Worm (Caenorhabditis elegans): ENCODE data around the gene Y49A10A.2.

The Y49A10A.2 gene

DNA sequence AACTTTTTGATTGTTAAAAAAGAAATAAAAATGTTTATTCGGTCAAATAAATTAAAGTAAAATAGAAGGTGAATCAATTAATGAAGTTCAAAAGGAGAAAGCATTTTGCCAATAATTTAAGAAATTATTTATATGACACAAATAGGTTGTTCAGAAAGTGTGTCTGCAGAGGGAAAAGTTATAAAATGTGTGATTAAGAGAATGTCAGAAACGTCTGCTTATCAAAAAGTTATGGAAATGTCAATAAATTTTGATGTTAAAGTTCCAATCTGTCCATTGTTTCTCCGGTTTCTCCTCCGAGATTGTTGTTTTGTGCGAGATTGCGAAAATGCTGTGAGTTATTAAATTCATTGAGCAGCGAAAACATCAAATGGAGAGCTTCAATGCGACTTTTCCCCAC lies 7.2 kb upstream of the Y49A10A.2 start, which contains the start of gene rme-4:
Gene rme-4 (minus strand): TSS at position 168 of the 400 bp plus-strand sequence.
- TF ChIP-seq ceh-31 (tag; optimal IDR thresholded peaks at IDR 0.05) (no peak), pha-4 (tag; optimal IDR thresholded peaks at IDR 0.05) (no peak), ztf-16 (tag; optimal IDR thresholded peaks at IDR 0.05) (no peak), ceh-48 (tag; optimal IDR thresholded peaks at IDR 0.05) (no peak), pax-1 (tag; optimal IDR thresholded peaks at IDR 0.05) (no peak)

DNA sequence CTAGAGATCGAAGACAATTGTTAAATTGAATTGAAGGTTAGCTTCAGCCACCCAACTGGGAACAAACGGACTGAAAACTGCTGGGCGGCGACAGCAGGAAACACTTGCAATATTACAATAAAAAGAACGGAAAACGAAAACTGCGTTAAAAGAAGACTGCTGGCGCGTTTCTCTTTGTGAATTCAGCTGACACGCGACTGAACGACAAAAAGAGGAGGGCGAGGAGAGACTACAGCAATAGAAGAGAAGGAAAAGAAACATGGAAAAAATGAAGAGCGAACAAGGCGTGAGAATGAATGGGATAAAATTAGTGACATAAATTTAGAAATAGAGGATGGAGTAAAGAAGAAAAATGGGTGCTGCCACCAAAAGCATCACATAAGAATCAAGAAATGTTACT lies 5.2 kb upstream of the Y49A10A.2 start:
- TF ChIP-seq hlh-15 (tag; optimal IDR thresholded peaks at IDR 0.05): no peak
- TF ChIP-seq lin-11 (tag; optimal IDR thresholded peaks at IDR 0.05): peak; percentile 15
- TF ChIP-seq eyg-1 (tag; optimal IDR thresholded peaks at IDR 0.05): no peak
- peak; percentile 44 for TF ChIP-seq rnt-1 (tag; optimal IDR thresholded peaks at IDR 0.05)
- TF ChIP-seq tbx-7 (tag; optimal IDR thresholded peaks at IDR 0.05): no peak
- TF ChIP-seq nhr-11 (tag; optimal IDR thresholded peaks at IDR 0.05): no peak
- TF ChIP-seq ahr-1 (tag; optimal IDR thresholded peaks at IDR 0.05): no peak
- TF ChIP-seq fkh-6 (tag; optimal IDR thresholded peaks at IDR 0.05): peak; percentile 24
- peak; percentile 11 for TF ChIP-seq ceh-6 (GFP tag; optimal IDR thresholded peaks at IDR 0.05)
- TF ChIP-seq pax-1 (tag; optimal IDR thresholded peaks at IDR 0.05): no peak
- TF ChIP-seq lim-6 (tag; optimal IDR thresholded peaks at IDR 0.05): peak; percentile 44
- no peak for TF ChIP-seq ceh-24 (tag; optimal IDR thresholded peaks at IDR 0.05)
- no peak for TF ChIP-seq Y22D7AL.16 (tag; optimal IDR thresholded peaks at IDR 0.05)
- TF ChIP-seq F13H6.1 (tag; optimal IDR thresholded peaks at IDR 0.05): peak; percentile 65
- peak; percentile 53 for TF ChIP-seq ref-2 (tag; optimal IDR thresholded peaks at IDR 0.05)
- TF ChIP-seq ceh-34 (tag; optimal IDR thresholded peaks at IDR 0.05): peak; percentile 33
- TF ChIP-seq nfya-1 (tag; optimal IDR thresholded peaks at IDR 0.05): peak; percentile 76
- no peak for TF ChIP-seq ttx-3 (tag; optimal IDR thresholded peaks at IDR 0.05)
- peak; percentile 27 for TF ChIP-seq madf-2 (tag; optimal IDR thresholded peaks at IDR 0.05)
- no peak for TF ChIP-seq pat-9 (tag; optimal IDR thresholded peaks at IDR 0.05)
- TF ChIP-seq K02D7.2 (tag; optimal IDR thresholded peaks at IDR 0.05): no peak
- no peak for TF ChIP-seq ama-1 (optimal IDR thresholded peaks at IDR 0.05)
- TF ChIP-seq mec-3 (tag; optimal IDR thresholded peaks at IDR 0.05; ENCODE audit: borderline replicate concordance): no peak
- peak; percentile 19 for TF ChIP-seq che-1 (tag; optimal IDR thresholded peaks at IDR 0.05)
- peak; percentile 77 for TF ChIP-seq unc-42 (tag; optimal IDR thresholded peaks at IDR 0.05)
- no peak for TF ChIP-seq ceh-19 (GFP tag; optimal IDR thresholded peaks at IDR 0.05)
- TF ChIP-seq C08G9.2 (tag; optimal IDR thresholded peaks at IDR 0.05): peak; percentile 34
- no peak for TF ChIP-seq C38D4.7 (GFP tag; optimal IDR thresholded peaks at IDR 0.05)
- peak; percentile 32 for TF ChIP-seq elt-2 (tag; optimal IDR thresholded peaks at IDR 0.05)
- no peak for TF ChIP-seq T23F11.4 (GFP tag; optimal IDR thresholded peaks at IDR 0.05)
- TF ChIP-seq K09A11.1 (tag; optimal IDR thresholded peaks at IDR 0.05; ENCODE audit: insufficient read depth): peak; percentile 18
- peak; percentile 72 for TF ChIP-seq tbx-2 (tag; optimal IDR thresholded peaks at IDR 0.05)
- peak; percentile 86 for TF ChIP-seq ceh-18 (tag; optimal IDR thresholded peaks at IDR 0.05)
- TF ChIP-seq ceh-30 (tag; optimal IDR thresholded peaks at IDR 0.05): no peak
- no peak for TF ChIP-seq pag-3 (tag; optimal IDR thresholded peaks at IDR 0.05; ENCODE audit: borderline replicate concordance)
- TF ChIP-seq fax-1 (tag; optimal IDR thresholded peaks at IDR 0.05): no peak
- no peak for TF ChIP-seq pha-2 (tag; optimal IDR thresholded peaks at IDR 0.05)
- peak; percentile 27 for TF ChIP-seq ceh-2 (tag; optimal IDR thresholded peaks at IDR 0.05)
- no peak for TF ChIP-seq npax-4 (tag; optimal IDR thresholded peaks at IDR 0.05)
- TF ChIP-seq hlh-8 (tag; optimal IDR thresholded peaks at IDR 0.05): peak; percentile 46
- TF ChIP-seq sox-2 (GFP tag; IDR thresholded peaks at IDR 0.05): no peak
- no peak for TF ChIP-seq syd-9 (tag; optimal IDR thresholded peaks at IDR 0.05)
- peak; percentile 70 for TF ChIP-seq sdc-2 (tag; optimal IDR thresholded peaks at IDR 0.05)
- peak; percentile 5 for TF ChIP-seq sox-4 (tag; optimal IDR thresholded peaks at IDR 0.05)
- TF ChIP-seq hlh-6 (tag; optimal IDR thresholded peaks at IDR 0.05): peak; percentile 55
- no peak for TF ChIP-seq unc-55 (GFP tag; optimal IDR thresholded peaks at IDR 0.05)
- TF ChIP-seq ceh-45 (GFP tag; IDR thresholded peaks at IDR 0.05): 0 out of 2 replicates have a peak, but pooled peaks have one; percentile 6
